Fruit fly (Drosophila melanogaster) whole organism, embryonic: ENCODE data around the gene Indy.

Source experiments
- B-H2 ChIP-seq: fragments of 200-800 bp; sonication (Bioruptor generic); optimal IDR thresholded peaks from 2 replicates; lab custom pipeline; 2018; ENCODE audit warnings: missing biosample characterization, mild to moderate bottlenecking, missing genetic modification characterization
- CG11695 ChIP-seq: fragments of 200-800 bp; sonication (Bioruptor generic); IDR thresholded peaks from 3 replicates; pipeline ENCODE4 v1.3.6; 2022; ENCODE audit warnings: missing biosample characterization, missing genetic modification characterization
- CG12391 ChIP-seq: fragments of 200-800 bp; sonication (Bioruptor generic); optimal IDR thresholded peaks from 3 replicates; lab custom pipeline; 2018; ENCODE audit warnings: missing biosample characterization, mild to moderate bottlenecking, missing genetic modification characterization, moderate library complexity
- CG14441 ChIP-seq: fragments of 200-800 bp; sonication (Bioruptor generic); IDR thresholded peaks from 2 replicates; pipeline ENCODE4 v1.3.6; 2022; ENCODE audit warnings: missing biosample characterization, missing genetic modification characterization
- CG14710 ChIP-seq: fragments of 200-800 bp; sonication (Bioruptor generic); optimal IDR thresholded peaks from 3 replicates; lab custom pipeline; 2019; ENCODE audit warnings: missing biosample characterization, mild to moderate bottlenecking, missing genetic modification characterization, moderate library complexity
- CG15269 ChIP-seq: fragments of 200-800 bp; sonication (Bioruptor generic); optimal IDR thresholded peaks from 2 replicates; lab custom pipeline; 2018; ENCODE audit warnings: missing biosample characterization, mild to moderate bottlenecking, missing genetic modification characterization, moderate library complexity
- CG17802 ChIP-seq: fragments of 200-800 bp; sonication (Bioruptor generic); optimal IDR thresholded peaks from 2 replicates; lab custom pipeline; 2018; ENCODE audit warnings: missing biosample characterization, mild to moderate bottlenecking, missing genetic modification characterization, moderate library complexity
- CG1832 ChIP-seq: fragments of 200-800 bp; sonication (Bioruptor generic); optimal IDR thresholded peaks from 2 replicates; lab custom pipeline; 2017; ENCODE audit warnings: missing biosample characterization, mild to moderate bottlenecking, missing genetic modification characterization, inconsistent platforms
- CG18476 ChIP-seq: fragments of 200-800 bp; sonication (Bioruptor generic); optimal IDR thresholded peaks from 2 replicates; lab custom pipeline; 2016; ENCODE audit warnings: missing biosample characterization, mild to moderate bottlenecking, missing genetic modification characterization
- CG30431 ChIP-seq: fragments of 200-800 bp; sonication (Bioruptor generic); optimal IDR thresholded peaks from 2 replicates; lab custom pipeline; 2017; ENCODE audit warnings: missing biosample characterization, missing genetic modification characterization
- CG32767 ChIP-seq: fragments of 200-800 bp; sonication (Bioruptor generic); IDR thresholded peaks from 2 replicates; pipeline ENCODE4 v1.3.6; 2022; ENCODE audit warnings: missing biosample characterization, missing genetic modification characterization
- CG32772 ChIP-seq: fragments of 200-800 bp; sonication (Bioruptor generic); IDR thresholded peaks from 2 replicates; pipeline ENCODE4 v1.3.6; 2022; ENCODE audit warnings: missing biosample characterization, missing genetic modification characterization
- CG3726 ChIP-seq: fragments of 200-800 bp; sonication (Bioruptor generic); IDR thresholded peaks from 3 replicates; pipeline ENCODE4, ENCODE4 v1.3.6; 2022; ENCODE audit warnings: missing biosample characterization, missing genetic modification characterization
- CG4404 ChIP-seq: fragments of 200-800 bp; sonication (Bioruptor generic); IDR thresholded peaks from 2 replicates; pipeline ENCODE4 v1.3.6; 2022; ENCODE audit warnings: missing biosample characterization, missing genetic modification characterization
- CG6175 ChIP-seq: fragments of 200-800 bp; sonication (Bioruptor generic); IDR thresholded peaks from 3 replicates; pipeline ENCODE4 v1.3.6; 2022; ENCODE audit warnings: missing biosample characterization, missing genetic modification characterization
- CG6813 ChIP-seq: fragments of 200-800 bp; sonication (Bioruptor generic); optimal IDR thresholded peaks from 2 replicates; lab custom pipeline; 2017; ENCODE audit warnings: missing biosample characterization, missing genetic modification characterization, mild to moderate bottlenecking, moderate library complexity, missing genetic modification reagents
- D19B ChIP-seq: fragments of 200-800 bp; sonication (Bioruptor generic); optimal IDR thresholded peaks from 2 replicates; lab custom pipeline; 2017; ENCODE audit warnings: missing biosample characterization, mild to moderate bottlenecking, missing genetic modification characterization
- Dad ChIP-seq: fragments of 200-800 bp; sonication (Bioruptor generic); optimal IDR thresholded peaks from 3 replicates; lab custom pipeline; 2016; ENCODE audit warnings: missing biosample characterization, missing genetic modification characterization
- Deaf1 ChIP-seq: fragments of 200-800 bp; optimal IDR thresholded peaks from 3 replicates; lab custom pipeline; 2019; ENCODE audit warnings: missing biosample characterization, mild to moderate bottlenecking, missing genetic modification characterization, moderate library complexity
- Dp ChIP-seq: fragments of 200-800 bp; sonication (Bioruptor generic); optimal IDR thresholded peaks from 2 replicates; lab custom pipeline; 2018; ENCODE audit warnings: missing biosample characterization, mild to moderate bottlenecking, missing genetic modification characterization, moderate library complexity
- E2f2 ChIP-seq: fragments of 200-800 bp; sonication (Bioruptor generic); IDR thresholded peaks from 2 replicates; pipeline ENCODE4 v1.3.6; 2022; ENCODE audit warnings: missing biosample characterization, missing genetic modification characterization
- HHEX ChIP-seq: fragments of 200-800 bp; sonication (Bioruptor generic); optimal IDR thresholded peaks from 3 replicates; lab custom pipeline; 2017; ENCODE audit warnings: missing biosample characterization, mild to moderate bottlenecking, missing genetic modification characterization, missing genetic modification reagents
- Hsf ChIP-seq: fragments of 200-800 bp; sonication (Bioruptor generic); optimal IDR thresholded peaks from 3 replicates; lab custom pipeline; 2016; ENCODE audit warnings: missing biosample characterization, missing genetic modification characterization
- MESR4 ChIP-seq: fragments of 200-800 bp; sonication (Bioruptor generic); optimal IDR thresholded peaks from 2 replicates; lab custom pipeline; 2018; ENCODE audit warnings: missing biosample characterization, mild to moderate bottlenecking, missing genetic modification characterization, moderate library complexity
- NC2α ChIP-seq: fragments of 200-800 bp; sonication (Bioruptor generic); optimal IDR thresholded peaks from 2 replicates; lab custom pipeline; 2016; ENCODE audit warnings: missing biosample characterization, missing genetic modification characterization
- NK7.1 ChIP-seq: fragments of 200-800 bp; sonication (Bioruptor generic); optimal IDR thresholded peaks from 3 replicates; lab custom pipeline; 2016; ENCODE audit warnings: missing biosample characterization, missing genetic modification characterization
- Nf-YB ChIP-seq: fragments of 200-800 bp; sonication (Bioruptor generic); optimal IDR thresholded peaks from 3 replicates; lab custom pipeline; 2019; ENCODE audit warnings: missing biosample characterization, mild to moderate bottlenecking, missing genetic modification characterization, moderate library complexity
- Oli ChIP-seq: fragments of 200-800 bp; sonication (Bioruptor generic); optimal IDR thresholded peaks from 2 replicates; lab custom pipeline; 2018; ENCODE audit warnings: missing biosample characterization, mild to moderate bottlenecking, missing genetic modification characterization, moderate library complexity
- Optix ChIP-seq: fragments of 200-800 bp; sonication (Bioruptor generic); IDR thresholded peaks from 3 replicates; pipeline ENCODE4 v1.3.6; 2022; ENCODE audit warnings: missing biosample characterization, missing genetic modification characterization
- Pdp1 ChIP-seq, 2 experiments: fragments of 200-800 bp; sonication (Bioruptor generic); optimal IDR thresholded peaks; 3 replicates each; lab custom pipeline; 2016; ENCODE audit warnings: missing biosample characterization in 2 of 2, missing genetic modification characterization in 2 of 2, mild to moderate bottlenecking in 1 of 2, moderate library complexity in 1 of 2
- Sin3A ChIP-seq: fragments of >200 bp; optimal IDR thresholded peaks from 2 replicates; lab custom pipeline; 2018
- amos ChIP-seq: fragments of 200-800 bp; sonication (Bioruptor generic); IDR thresholded peaks from 2 replicates; pipeline ENCODE4 v1.3.6; 2022; ENCODE audit warnings: missing biosample characterization, missing genetic modification characterization; ENCODE audit not compliant: partially characterized antibody
- az2 ChIP-seq: fragments of 200-800 bp; sonication (Bioruptor generic); optimal IDR thresholded peaks from 3 replicates; lab custom pipeline; 2016; ENCODE audit warnings: missing biosample characterization, missing genetic modification characterization
- cato ChIP-seq: fragments of 200-800 bp; sonication (Bioruptor generic); optimal IDR thresholded peaks from 2 replicates; lab custom pipeline; 2016; ENCODE audit warnings: missing biosample characterization, missing genetic modification characterization, borderline replicate concordance
- cg ChIP-seq: fragments of 200-800 bp; sonication (Bioruptor generic); optimal IDR thresholded peaks from 3 replicates; lab custom pipeline; 2019; ENCODE audit warnings: missing biosample characterization, mild to moderate bottlenecking, missing genetic modification characterization, moderate library complexity
- corto ChIP-seq: fragments of 200-800 bp; sonication (Bioruptor generic); optimal IDR thresholded peaks from 2 replicates; lab custom pipeline; 2016; ENCODE audit warnings: missing biosample characterization, mild to moderate bottlenecking, missing genetic modification characterization, moderate library complexity
- dm ChIP-seq: fragments of 200-800 bp; sonication (Bioruptor generic); optimal IDR thresholded peaks from 3 replicates; lab custom pipeline; 2016; ENCODE audit warnings: missing biosample characterization, missing genetic modification characterization
- grau ChIP-seq: fragments of 200-800 bp; optimal IDR thresholded peaks from 3 replicates; lab custom pipeline; 2019; ENCODE audit warnings: missing biosample characterization, mild to moderate bottlenecking, missing genetic modification characterization, moderate library complexity
- gro ChIP-seq: fragments of 200-800 bp; sonication (Bioruptor generic); optimal IDR thresholded peaks from 2 replicates; lab custom pipeline; 2016; ENCODE audit warnings: missing biosample characterization, missing genetic modification characterization
- inv ChIP-seq: fragments of 200-800 bp; sonication (Bioruptor generic); IDR thresholded peaks from 2 replicates; pipeline ENCODE4 v1.3.6; 2022; ENCODE audit warnings: missing biosample characterization, missing genetic modification characterization; ENCODE audit not compliant: partially characterized antibody
- lmd ChIP-seq: fragments of 200-800 bp; sonication (Bioruptor generic); IDR thresholded peaks from 2 replicates; pipeline ENCODE4 v1.3.6; 2022; ENCODE audit warnings: missing biosample characterization, missing genetic modification characterization
- pfk ChIP-seq: fragments of 200-800 bp; sonication (Bioruptor generic); optimal IDR thresholded peaks from 2 replicates; lab custom pipeline; 2018; ENCODE audit warnings: missing biosample characterization, mild to moderate bottlenecking, missing genetic modification characterization, moderate library complexity
- pho ChIP-seq: fragments of 200-800 bp; sonication (Bioruptor generic); optimal IDR thresholded peaks from 2 replicates; lab custom pipeline; 2016; ENCODE audit warnings: missing biosample characterization, missing genetic modification characterization
- phol ChIP-seq: fragments of 200-800 bp; sonication (Bioruptor generic); optimal IDR thresholded peaks from 3 replicates; lab custom pipeline; 2018; ENCODE audit warnings: missing biosample characterization, mild to moderate bottlenecking, missing genetic modification characterization, moderate library complexity
- rib ChIP-seq: fragments of 200-800 bp; sonication (Bioruptor generic); IDR thresholded peaks from 2 replicates; pipeline ENCODE4 v1.3.6; 2022; ENCODE audit warnings: missing biosample characterization, missing genetic modification characterization
- salm ChIP-seq: fragments of 200-800 bp; sonication (Bioruptor generic); optimal IDR thresholded peaks from 2 replicates; lab custom pipeline; 2018; ENCODE audit warnings: missing biosample characterization, mild to moderate bottlenecking, missing genetic modification characterization
- tgo ChIP-seq: fragments of 200-800 bp; sonication (Bioruptor generic); IDR thresholded peaks from 3 replicates; pipeline ENCODE4 v1.3.6; 2022; ENCODE audit warnings: missing biosample characterization, missing genetic modification characterization
- tx ChIP-seq: fragments of 200-800 bp; sonication (Bioruptor generic); optimal IDR thresholded peaks from 2 replicates; lab custom pipeline; 2016; ENCODE audit warnings: missing biosample characterization, missing genetic modification characterization
- vfl ChIP-seq: fragments of 200-800 bp; sonication (Bioruptor generic); optimal IDR thresholded peaks from 2 replicates; lab custom pipeline; 2016; ENCODE audit warnings: missing biosample characterization, missing genetic modification characterization

Gene Indy

dm6 chr3L:18789203-18790018, 56.7 kb downstream of the Indy start (continued):
- peak; percentile 17 for TF ChIP-seq grau (tag; lab: Kevin White, UChicago)
- TF ChIP-seq CG1832 (GFP tag; lab: Kevin White, UChicago) = peak; percentile 61
- TF ChIP-seq CG15269 = peak; percentile 43
- no peak for TF ChIP-seq tx
- no peak for TF ChIP-seq az2 (GFP tag; lab: Kevin White, UChicago)
- no peak for TF ChIP-seq CG17802 (tag; lab: Kevin White, UChicago)
- peak; percentile 18; the same call in 1 of the 3 replicates for TF ChIP-seq tgo (GFP tag; lab: Robert Waterston, UW)
- TF ChIP-seq pho (GFP tag; lab: Kevin White, UChicago) = peak; percentile 47
- TF ChIP-seq CG6175 (GFP tag; lab: Robert Waterston, UW) = 0 out of 3 replicates have a peak, but pooled peaks have one; percentile 45
- peak; percentile 54 for TF ChIP-seq CG6813
- TF ChIP-seq CG12391 (tag; lab: Kevin White, UChicago) = peak; percentile 31
- peak; percentile 34 for TF ChIP-seq CG18476 (GFP tag; lab: Kevin White, UChicago)
- TF ChIP-seq NC2α = peak; percentile 40
- peak; percentile 43 for TF ChIP-seq cg (GFP tag; lab: Kevin White, UChicago)
- peak; percentile 51; the same call in 1 of the 2 replicates for TF ChIP-seq CG14441 (GFP tag; lab: Robert Waterston, UW)
- peak; percentile 11 for TF ChIP-seq vfl (GFP tag; lab: Kevin White, UChicago)
- TF ChIP-seq dm (GFP tag; lab: Kevin White, UChicago) = no peak
- TF ChIP-seq Pdp1 (GFP tag; optimal IDR thresholded peaks at IDR 0.05; lab: Kevin White, UChicago) = peak in 1 of 2 experiments; percentile 96
- TF ChIP-seq Hsf (GFP tag; lab: Kevin White, UChicago) = no peak
- no peak for TF ChIP-seq NK7.1 (GFP tag; lab: Kevin White, UChicago)
- peak; percentile 60; the same call in 1 of the 3 replicates for TF ChIP-seq CG11695 (GFP tag; lab: Robert Waterston, UW)
- no peak for TF ChIP-seq CG32772 (GFP tag; lab: Robert Waterston, UW)
- TF ChIP-seq Dad (GFP tag; lab: Kevin White, UChicago) = peak; percentile 41
- 0 out of 3 replicates have a peak, but pooled peaks have one; percentile 40 for TF ChIP-seq Optix (GFP tag; lab: Robert Waterston, UW)
- peak; percentile 53 for TF ChIP-seq salm
- TF ChIP-seq cato (GFP tag; lab: Kevin White, UChicago) = no peak
- TF ChIP-seq corto = no peak
- 0 out of 2 replicates have a peak, but pooled peaks have one; percentile 27 for TF ChIP-seq E2f2
- TF ChIP-seq MESR4 (GFP tag; lab: Kevin White, UChicago) = no peak
- TF ChIP-seq Deaf1 = peak; percentile 99
- no peak for TF ChIP-seq amos (GFP tag; lab: Robert Waterston, UW)
- peak; percentile 69 for TF ChIP-seq HHEX (GFP tag; lab: Kevin White, UChicago)
- TF ChIP-seq CG14710 (tag; lab: Kevin White, UChicago) = no peak
- peak; percentile 65 for TF ChIP-seq Oli (tag; lab: Kevin White, UChicago)
- peak; percentile 51 for TF ChIP-seq pfk
- TF ChIP-seq D19B = no peak
- peak; percentile 67 for TF ChIP-seq B-H2 (GFP tag; lab: Kevin White, UChicago)
- peak; percentile 46 for TF ChIP-seq phol
- TF ChIP-seq CG32767 (GFP tag; lab: Robert Waterston, UW) = peak; percentile 26; the same call in 1 of the 2 replicates
- no peak for TF ChIP-seq CG30431 (GFP tag; lab: Kevin White, UChicago)
- TF ChIP-seq Sin3A (lab: Kevin White, UChicago) = no peak
- peak; percentile 78 for TF ChIP-seq gro (GFP tag; lab: Kevin White, UChicago)
- peak; percentile 90 for TF ChIP-seq rib
- no peak for TF ChIP-seq inv
- TF ChIP-seq CG3726 (GFP tag; lab: Robert Waterston, UW) = no peak
- no peak for TF ChIP-seq CG4404 (GFP tag; lab: Robert Waterston, UW)
- TF ChIP-seq Nf-YB = peak; percentile 1
- TF ChIP-seq Dp (GFP tag; lab: Kevin White, UChicago) = no peak
- TF ChIP-seq lmd (GFP tag; lab: Robert Waterston, UW) = no peak; the same call in 1 of the 2 replicates
